Fruit fly (Drosophila melanogaster): Measurements from ENCODE around the gene strat.

strat gene

dm6 chr2L:8319858-8320525 lies at the start of gene strat, which contains the start of gene mtsh (continued):
- TF ChIP-seq Nf-YC (tag; optimal IDR thresholded peaks at IDR 0.05), result no peak
- peak; percentile 41; the same call in 1 of the 2 replicates for TF ChIP-seq HLH3B (GFP tag; IDR thresholded peaks at IDR 0.05)
- TF ChIP-seq Hand (GFP tag; optimal IDR thresholded peaks at IDR 0.05), result no peak
- TF ChIP-seq ATbp (GFP tag; optimal IDR thresholded peaks at IDR 0.05), result peak; percentile 33
- TF ChIP-seq CG9932 (GFP tag; IDR thresholded peaks at IDR 0.05), result no peak
- no peak for TF ChIP-seq en (GFP tag; optimal IDR thresholded peaks at IDR 0.05)
- peak; percentile 19 for TF ChIP-seq az2 (GFP tag; optimal IDR thresholded peaks at IDR 0.05)
- no peak for TF ChIP-seq gt (GFP tag; IDR thresholded peaks at IDR 0.05)
- peak; percentile 83 for TF ChIP-seq gro (GFP tag; optimal IDR thresholded peaks at IDR 0.05)
- TF ChIP-seq mirr (GFP tag; optimal IDR thresholded peaks at IDR 0.05), result peak; percentile 87
- peak; percentile 58; the same call in 1 of the 3 replicates for TF ChIP-seq ken (GFP tag; IDR thresholded peaks at IDR 0.05)
- TF ChIP-seq D19A (tag; optimal IDR thresholded peaks at IDR 0.05), result no peak
- TF ChIP-seq CG30403 (GFP tag; optimal IDR thresholded peaks at IDR 0.05), result peak; percentile 41
- TF ChIP-seq Fer2 (tag; optimal IDR thresholded peaks at IDR 0.05), result peak; percentile 31
- no peak for TF ChIP-seq CG15269 (tag; optimal IDR thresholded peaks at IDR 0.05)
- peak; percentile 20 for TF ChIP-seq jing (GFP tag; optimal IDR thresholded peaks at IDR 0.05)
- peak; percentile 71 for TF ChIP-seq CG13287 (GFP tag; IDR thresholded peaks at IDR 0.05; ENCODE audit: partially characterized antibody)
- peak; percentile 37; the same call in 1 of the 2 replicates for TF ChIP-seq Xrp1 (GFP tag; IDR thresholded peaks at IDR 0.05)
- peak; percentile 66 for TF ChIP-seq CG4328 (GFP tag; optimal IDR thresholded peaks at IDR 0.05)
- TF ChIP-seq CG16815 (GFP tag; optimal IDR thresholded peaks at IDR 0.05), result no peak
- TF ChIP-seq abd-A (tag; optimal IDR thresholded peaks at IDR 0.05), result no peak
- TF ChIP-seq CG10366 (GFP tag; IDR thresholded peaks at IDR 0.05), result peak; percentile 18; the same call in 1 of the 2 replicates
- peak; percentile 96 for TF ChIP-seq E2f2 (GFP tag; IDR thresholded peaks at IDR 0.05)
- no peak for TF ChIP-seq gcm2 (GFP tag; optimal IDR thresholded peaks at IDR 0.05)
- no peak for TF ChIP-seq CG3726 (GFP tag; IDR thresholded peaks at IDR 0.05)
- TF ChIP-seq Stat92E (GFP tag; optimal IDR thresholded peaks at IDR 0.05), result no peak
- no peak for TF ChIP-seq salm (tag; optimal IDR thresholded peaks at IDR 0.05)
- no peak for TF ChIP-seq CG2889 (GFP tag; IDR thresholded peaks at IDR 0.05)
- peak; percentile 49 for TF ChIP-seq eyg (GFP tag; optimal IDR thresholded peaks at IDR 0.05)
- peak; percentile 45 for TF ChIP-seq fd3F (GFP tag; optimal IDR thresholded peaks at IDR 0.05)
- no peak for TF ChIP-seq pum (GFP tag; optimal IDR thresholded peaks at IDR 0.05)
- TF ChIP-seq CG16863 (GFP tag; optimal IDR thresholded peaks at IDR 0.05), result peak; percentile 13
- peak; percentile 17 for TF ChIP-seq fd64A (GFP tag; optimal IDR thresholded peaks at IDR 0.05)
- TF ChIP-seq Gug (GFP tag; IDR thresholded peaks at IDR 0.05), result no peak
- TF ChIP-seq CG12391 (tag; optimal IDR thresholded peaks at IDR 0.05), result peak; percentile 56
- peak; percentile 26 for TF ChIP-seq CG3995 (GFP tag; optimal IDR thresholded peaks at IDR 0.05)
- no peak; the same call in 2 of the 3 replicates for TF ChIP-seq Doc3 (GFP tag; IDR thresholded peaks at IDR 0.05; ENCODE audit: partially characterized antibody)
- TF ChIP-seq pita (GFP tag; optimal IDR thresholded peaks at IDR 0.05), result no peak

dm6 chr2L:8270916-8271315 lies 49.2 kb upstream of the strat start:
- TF ChIP-seq CG15073 (GFP tag; optimal IDR thresholded peaks at IDR 0.05) (no peak), otp (GFP tag; IDR thresholded peaks at IDR 0.05) (no peak), dm (GFP tag; optimal IDR thresholded peaks at IDR 0.05) (no peak), MESR4 (GFP tag; optimal IDR thresholded peaks at IDR 0.05) (no peak), bsh (GFP tag; optimal IDR thresholded peaks at IDR 0.05) (peak in 1 of 2 experiments; percentile 63), ci (GFP tag; IDR thresholded peaks at IDR 0.05) (0 out of 3 replicates have a peak, but pooled peaks have one; percentile 22), Antp (GFP tag; optimal IDR thresholded peaks at IDR 0.05) (no peak), Usf (GFP tag; optimal IDR thresholded peaks at IDR 0.05) (no peak), CG3726 (GFP tag; IDR thresholded peaks at IDR 0.05) (no peak), gem (tag; optimal IDR thresholded peaks at IDR 0.05) (peak; percentile 17), CG4360 (GFP tag; IDR thresholded peaks at IDR 0.05) (no peak), Ets65A (GFP tag) (peak; percentile 66), slp2 (GFP tag; optimal IDR thresholded peaks at IDR 0.05) (no peak), salm (tag; optimal IDR thresholded peaks at IDR 0.05) (no peak), Oaz (GFP tag; IDR thresholded peaks at IDR 0.05) (no peak), Drgx (GFP tag; IDR thresholded peaks at IDR 0.05) (peak; percentile 84), Xrp1 (GFP tag; IDR thresholded peaks at IDR 0.05) (peak; percentile 54; the same call in 1 of the 2 replicates)

Data from whole organism, embryonic.